Worm (Caenorhabditis elegans) whole organism, mixed stage, embryonic: Measurements from ENCODE around the gene nspb-10.

ENCODE experiments used
- M03D4.4 ChIP-seq: sonication (generic microtip); optimal IDR thresholded peaks from 2 replicates; lab custom pipeline; 2017; ENCODE audit warnings: mild to moderate bottlenecking, missing genetic modification characterization, missing compliant biosample characterization
- bed-3 ChIP-seq: fragments of 200-800 bp; sonication (Bioruptor generic); optimal IDR thresholded peaks from 3 replicates; lab custom pipeline; 2018; ENCODE audit warnings: mild to moderate bottlenecking, missing genetic modification characterization, moderate library complexity, missing compliant biosample characterization
- blmp-1 ChIP-seq: fragments of 150-350 bp; optimal IDR thresholded peaks from 2 replicates; lab custom pipeline; 2014; ENCODE audit warnings: missing biosample characterization, missing genetic modification characterization
- ceh-39 ChIP-seq: fragments of 150-350 bp; optimal IDR thresholded peaks from 2 replicates; lab custom pipeline; 2014; ENCODE audit warnings: missing biosample characterization, missing genetic modification characterization
- ceh-43 ChIP-seq: fragments of 200-800 bp; sonication (Bioruptor generic); optimal IDR thresholded peaks from 2 replicates; lab custom pipeline; 2018; ENCODE audit warnings: mild to moderate bottlenecking, missing genetic modification characterization, moderate library complexity, missing compliant biosample characterization
- ceh-83 ChIP-seq: fragments of 200-800 bp; sonication (Bioruptor generic); optimal IDR thresholded peaks from 2 replicates; lab custom pipeline; 2018; ENCODE audit warnings: mild to moderate bottlenecking, missing genetic modification characterization, missing compliant biosample characterization
- ces-1 ChIP-seq: fragments of 150-350 bp; optimal IDR thresholded peaks from 2 replicates; lab custom pipeline; 2014; ENCODE audit warnings: missing biosample characterization, missing genetic modification reagents, missing genetic modification characterization
- cnd-1 ChIP-seq: fragments of 200-800 bp; sonication (Bioruptor generic); optimal IDR thresholded peaks from 2 replicates; lab custom pipeline; 2018; ENCODE audit warnings: mild to moderate bottlenecking, missing genetic modification characterization, missing compliant biosample characterization
- elt-1 ChIP-seq: sonication (generic microtip); optimal IDR thresholded peaks from 2 replicates; lab custom pipeline; 2017; ENCODE audit warnings: missing genetic modification characterization, mild to moderate bottlenecking, missing compliant biosample characterization, antibody characterized with exemption, moderate library complexity, borderline replicate concordance; ENCODE audit not compliant: insufficient read depth
- elt-3 ChIP-seq: fragments of 150-350 bp; optimal IDR thresholded peaks from 2 replicates; lab custom pipeline; 2014; ENCODE audit warnings: missing biosample characterization, missing genetic modification characterization
- flh-1 ChIP-seq: fragments of 200-800 bp; sonication (Bioruptor generic); optimal IDR thresholded peaks from 2 replicates; lab custom pipeline; 2018; ENCODE audit warnings: mild to moderate bottlenecking, missing genetic modification characterization, moderate library complexity, missing compliant biosample characterization
- ham-2 ChIP-seq: fragments of 200-800 bp; sonication (Bioruptor generic); optimal IDR thresholded peaks from 2 replicates; lab custom pipeline; 2018; ENCODE audit warnings: mild to moderate bottlenecking, missing genetic modification characterization, missing compliant biosample characterization
- hlh-1 ChIP-seq: fragments of 150-350 bp; optimal IDR thresholded peaks from 2 replicates; lab custom pipeline; 2014; ENCODE audit warnings: missing biosample characterization, missing genetic modification reagents, missing genetic modification characterization
- lin-13 ChIP-seq: fragments of 150-350 bp; optimal IDR thresholded peaks from 2 replicates; lab custom pipeline; 2014; ENCODE audit warnings: missing biosample characterization, missing genetic modification characterization
- lin-32 ChIP-seq: fragments of 200-800 bp; sonication (Bioruptor generic); optimal IDR thresholded peaks from 2 replicates; lab custom pipeline; 2018; ENCODE audit warnings: mild to moderate bottlenecking, missing genetic modification characterization, missing compliant biosample characterization
- lsy-2 ChIP-seq: fragments of 150-350 bp; optimal IDR thresholded peaks from 2 replicates; lab custom pipeline; 2014; ENCODE audit warnings: missing biosample characterization, missing genetic modification characterization
- mab-5 ChIP-seq: fragments of 150-350 bp; optimal IDR thresholded peaks from 2 replicates; lab custom pipeline; 2014; ENCODE audit warnings: missing biosample characterization, missing genetic modification characterization
- mep-1 ChIP-seq: fragments of 150-350 bp; optimal IDR thresholded peaks from 2 replicates; lab custom pipeline; 2017; ENCODE audit warnings: missing biosample characterization, missing genetic modification reagents, missing genetic modification characterization, inconsistent platforms
- mls-2 ChIP-seq: sonication (generic microtip); optimal IDR thresholded peaks from 2 replicates; lab custom pipeline; 2016; ENCODE audit warnings: mild to moderate bottlenecking, missing genetic modification characterization, moderate library complexity, missing compliant biosample characterization
- nhr-12 ChIP-seq: fragments of 150-350 bp; optimal IDR thresholded peaks from 2 replicates; lab custom pipeline; 2014; ENCODE audit warnings: missing biosample characterization, missing genetic modification characterization
- nhr-237 ChIP-seq: fragments of 150-350 bp; optimal IDR thresholded peaks from 2 replicates; lab custom pipeline; 2014; ENCODE audit warnings: missing biosample characterization, missing genetic modification characterization
- nhr-28 ChIP-seq: fragments of 150-350 bp; optimal IDR thresholded peaks from 2 replicates; lab custom pipeline; 2014; ENCODE audit warnings: missing biosample characterization, missing genetic modification characterization
- nhr-76 ChIP-seq: sonication (generic microtip); optimal IDR thresholded peaks from 2 replicates; lab custom pipeline; 2017; ENCODE audit warnings: missing biosample characterization, missing genetic modification characterization
- pha-4 ChIP-seq: fragments of 150-350 bp; optimal IDR thresholded peaks from 2 replicates; lab custom pipeline; 2018; ENCODE audit warnings: missing biosample characterization, missing genetic modification reagents, missing genetic modification characterization
- snpc-4 ChIP-seq: fragments of 150-350 bp; optimal IDR thresholded peaks from 2 replicates; lab custom pipeline; 2014; ENCODE audit warnings: missing biosample characterization, missing genetic modification characterization
- sptf-1 ChIP-seq: sonication (generic microtip); optimal IDR thresholded peaks from 2 replicates; lab custom pipeline; 2017; ENCODE audit warnings: mild to moderate bottlenecking, missing genetic modification characterization, moderate library complexity, missing compliant biosample characterization
- unc-120 ChIP-seq: sonication (generic microtip); optimal IDR thresholded peaks from 2 replicates; lab custom pipeline; 2017; ENCODE audit warnings: missing genetic modification characterization, missing compliant biosample characterization; ENCODE audit not compliant: poor library complexity, severe bottlenecking
- unc-62 ChIP-seq: fragments of 150-350 bp; optimal IDR thresholded peaks from 2 replicates; lab custom pipeline; 2014; ENCODE audit warnings: missing biosample characterization, missing genetic modification reagents, missing genetic modification characterization
- zip-8 ChIP-seq: fragments of 150-350 bp; optimal IDR thresholded peaks from 2 replicates; lab custom pipeline; 2014; ENCODE audit warnings: missing biosample characterization, missing genetic modification characterization
- ztf-11 ChIP-seq: fragments of 150-350 bp; optimal IDR thresholded peaks from 2 replicates; lab custom pipeline; 2014; ENCODE audit warnings: missing biosample characterization, missing genetic modification characterization

The nspb-10 gene

ce11 chrII:14615735-14616134 is 27.7 kb upstream of the nspb-10 start, which contains the start of gene mltn-9:
Gene mltn-9 (plus strand): TSS chrII:14616035.
- TF ChIP-seq nhr-237 (tag; lab: Kevin White, UChicago), result no peak
- TF ChIP-seq elt-3, result no peak
- no peak for TF ChIP-seq blmp-1

- TF ChIP-seq bed-3 (GFP tag; lab: Kevin White, UChicago) (no peak), elt-1 (tag; lab: Kevin White, UChicago) (peak; percentile 52), mls-2 (tag; lab: Kevin White, UChicago) (no peak), zip-8 (tag; lab: Kevin White, UChicago) (no peak), lsy-2 (tag; lab: Kevin White, UChicago) (no peak), ceh-43 (GFP tag; lab: Kevin White, UChicago) (no peak), pha-4 (no peak), lin-13 (tag; lab: Kevin White, UChicago) (no peak), nhr-76 (tag; lab: Kevin White, UChicago) (no peak), sptf-1 (tag; lab: Kevin White, UChicago) (no peak), ham-2 (peak; percentile 31), hlh-1 (no peak), ces-1 (GFP tag; lab: Kevin White, UChicago) (no peak)
These were observed 23.2 kb upstream of the nspb-10 start for ce11 chrII:14611307-14611706.

ce11 chrII:14610492-14611142 is 22.6 kb upstream of the nspb-10 start:
- no peak for TF ChIP-seq hlh-1
- TF ChIP-seq, all 35 proteins: peak for 0

- no peak for TF ChIP-seq lsy-2 (tag; lab: Kevin White, UChicago)
- no peak for TF ChIP-seq nhr-28 (tag; lab: Kevin White, UChicago)
- TF ChIP-seq M03D4.4 (tag; lab: Kevin White, UChicago), result no peak
- no peak for TF ChIP-seq nhr-76 (tag; lab: Kevin White, UChicago)
- TF ChIP-seq elt-3, result no peak
- no peak for TF ChIP-seq pha-4
- no peak for TF ChIP-seq mep-1 (tag; lab: Kevin White, UChicago)
- no peak for TF ChIP-seq nhr-12 (tag; lab: Kevin White, UChicago)
- TF ChIP-seq lin-32, result no peak
- no peak for TF ChIP-seq unc-120 (tag; lab: Kevin White, UChicago)
- TF ChIP-seq bed-3 (GFP tag; lab: Kevin White, UChicago), result no peak
- TF ChIP-seq ceh-39, result no peak
- no peak for TF ChIP-seq unc-62 (GFP tag; lab: Kevin White, UChicago)
- no peak for TF ChIP-seq flh-1
- no peak for TF ChIP-seq mls-2 (tag; lab: Kevin White, UChicago)
- TF ChIP-seq ztf-11 (tag; lab: Kevin White, UChicago), result no peak
- no peak for TF ChIP-seq ceh-83 (GFP tag; lab: Kevin White, UChicago)
- TF ChIP-seq cnd-1 (tag; lab: Kevin White, UChicago), result no peak
- TF ChIP-seq ceh-43 (GFP tag; lab: Kevin White, UChicago), result no peak
- no peak for TF ChIP-seq snpc-4 (tag; lab: Kevin White, UChicago)
These were observed 21.4 kb upstream of the nspb-10 start for ce11 chrII:14609297-14609937.

- TF ChIP-seq flh-1 (no peak), mab-5 (tag; lab: Kevin White, UChicago) (no peak), elt-1 (tag; lab: Kevin White, UChicago) (no peak), ces-1 (GFP tag; lab: Kevin White, UChicago) (no peak), nhr-12 (tag; lab: Kevin White, UChicago) (no peak), ham-2 (no peak), zip-8 (tag; lab: Kevin White, UChicago) (no peak), lsy-2 (tag; lab: Kevin White, UChicago) (no peak), ztf-11 (tag; lab: Kevin White, UChicago) (no peak), lin-13 (tag; lab: Kevin White, UChicago) (no peak), bed-3 (GFP tag; lab: Kevin White, UChicago) (no peak), ceh-39 (no peak)
These were observed 20.4 kb upstream of the nspb-10 start for ce11 chrII:14608508-14608907.
